Fruit fly (Drosophila melanogaster): Measurements from ENCODE around the gene CG3942.
A peak's percentile ranks its signal among the peaks of the same experiment; 100 is the strongest.

CG3942 gene

dm6 chr3R:12221366-12221916 is 32.5 kb upstream of the CG3942 start, which contains the start of gene CG4860 (continued):
- TF ChIP-seq CG10274 (GFP tag; optimal IDR thresholded peaks at IDR 0.05) (peak; percentile 66), zf30C (GFP tag; optimal IDR thresholded peaks at IDR 0.05) (no peak), run (tag; optimal IDR thresholded peaks at IDR 0.05) (peak; percentile 72), CG8359 (GFP tag; optimal IDR thresholded peaks at IDR 0.05; ENCODE audit: borderline replicate concordance) (no peak), sisA (GFP tag; IDR thresholded peaks at IDR 0.05) (peak; percentile 74), gem (tag; optimal IDR thresholded peaks at IDR 0.05) (peak; percentile 95), Meics (GFP tag; optimal IDR thresholded peaks at IDR 0.05) (peak; percentile 89), CG31224 (GFP tag; IDR thresholded peaks at IDR 0.05) (peak; percentile 80), B-H2 (GFP tag; optimal IDR thresholded peaks at IDR 0.05) (peak; percentile 80), twi (tag; optimal IDR thresholded peaks at IDR 0.05) (no peak), CG17359 (tag; optimal IDR thresholded peaks at IDR 0.05) (peak; percentile 83), nau (GFP tag; optimal IDR thresholded peaks at IDR 0.05) (no peak), repo (GFP tag; optimal IDR thresholded peaks at IDR 0.05) (peak; percentile 63), CG30403 (GFP tag; optimal IDR thresholded peaks at IDR 0.05) (peak; percentile 95), bcd (GFP tag; optimal IDR thresholded peaks at IDR 0.05) (peak; percentile 91), cas (GFP tag; IDR thresholded peaks at IDR 0.05) (peak; percentile 81), Dip2 (GFP tag; IDR thresholded peaks at IDR 0.05) (no peak), Hey (tag; optimal IDR thresholded peaks at IDR 0.05) (no peak), Lpt (GFP tag; optimal IDR thresholded peaks at IDR 0.05) (no peak), Blimp-1 (GFP tag; optimal IDR thresholded peaks at IDR 0.05) (peak; percentile 83), CG7786 (GFP tag; optimal IDR thresholded peaks at IDR 0.05) (peak; percentile 86), CG7963 (GFP tag; IDR thresholded peaks at IDR 0.05; ENCODE audit: partially characterized antibody) (no peak), Vsx1 (GFP tag; optimal IDR thresholded peaks at IDR 0.05) (peak; percentile 76), pho (GFP tag; optimal IDR thresholded peaks at IDR 0.05) (peak; percentile 85), E2f1 (GFP tag; IDR thresholded peaks at IDR 0.05) (peak; percentile 89), CG6689 (GFP tag; IDR thresholded peaks at IDR 0.05) (peak; percentile 85), pnt (GFP tag; optimal IDR thresholded peaks at IDR 0.05) (peak; percentile 76), Mes4 (GFP tag; optimal IDR thresholded peaks at IDR 0.05) (peak; percentile 70), CG16779 (GFP tag; IDR thresholded peaks at IDR 0.05) (peak; percentile 77), unc-4 (GFP tag; IDR thresholded peaks at IDR 0.05; ENCODE audit: partially characterized antibody) (no peak), zen2 (GFP tag; IDR thresholded peaks at IDR 0.05; ENCODE audit: partially characterized antibody) (no peak), kni (GFP tag; optimal IDR thresholded peaks at IDR 0.05) (no peak), shn (GFP tag; optimal IDR thresholded peaks at IDR 0.05) (peak; percentile 64), CG11398 (GFP tag; optimal IDR thresholded peaks at IDR 0.05) (peak; percentile 46), so (GFP tag; IDR thresholded peaks at IDR 0.05) (peak; percentile 84), CG15479 (GFP tag; optimal IDR thresholded peaks at IDR 0.05) (no peak), CG2129 (GFP tag; IDR thresholded peaks at IDR 0.05; ENCODE audit: partially characterized antibody) (no peak), sima (GFP tag; optimal IDR thresholded peaks at IDR 0.05) (peak; percentile 1), CG4854 (GFP tag; optimal IDR thresholded peaks at IDR 0.05) (peak; percentile 64), vnd (GFP tag; IDR thresholded peaks at IDR 0.05; ENCODE audit: partially characterized antibody) (no peak), CG6765 (GFP tag; optimal IDR thresholded peaks at IDR 0.05) (peak; percentile 79), hth (optimal IDR thresholded peaks at IDR 0.05) (no peak), ato (GFP tag; IDR thresholded peaks at IDR 0.05; ENCODE audit: partially characterized antibody) (no peak), abd-A (tag; optimal IDR thresholded peaks at IDR 0.05) (no peak), CG12104 (GFP tag; optimal IDR thresholded peaks at IDR 0.05) (peak; percentile 66), luna (GFP tag; optimal IDR thresholded peaks at IDR 0.05) (peak; percentile 70), pzg (GFP tag; optimal IDR thresholded peaks at IDR 0.05) (peak; percentile 5), pros (GFP tag; optimal IDR thresholded peaks at IDR 0.05) (no peak), CG30431 (GFP tag; optimal IDR thresholded peaks at IDR 0.05) (peak; percentile 63), CoRest (tag; optimal IDR thresholded peaks at IDR 0.05) (peak; percentile 91)

All from whole organism, embryonic.